Fruit fly (Drosophila melanogaster) whole organism, embryonic: ENCODE results near the gene CG4462.

Experiments
- Ada2b ChIP-seq: fragments of 200-800 bp; sonication (Bioruptor generic); IDR thresholded peaks from 2 replicates; pipeline ENCODE4 v1.3.6; 2022; ENCODE audit warnings: missing biosample characterization, missing genetic modification characterization
- Adf1 ChIP-seq: fragments of 200-800 bp; sonication (Bioruptor generic); IDR thresholded peaks from 2 replicates; pipeline ENCODE4 v1.3.6; 2022; ENCODE audit warnings: missing biosample characterization, missing genetic modification characterization
- Aef1 ChIP-seq: fragments of 200-800 bp; sonication (Bioruptor generic); IDR thresholded peaks from 3 replicates; pipeline ENCODE4 v1.3.6; 2022; ENCODE audit warnings: missing biosample characterization, missing genetic modification characterization
- Blimp-1 ChIP-seq: fragments of 200-800 bp; sonication (Bioruptor generic); optimal IDR thresholded peaks from 3 replicates; lab custom pipeline; 2018; ENCODE audit warnings: missing biosample characterization, missing genetic modification characterization, mild to moderate bottlenecking, moderate library complexity, missing genetic modification reagents
- CG10321 ChIP-seq: fragments of 200-800 bp; sonication (Bioruptor generic); IDR thresholded peaks from 2 replicates; pipeline ENCODE4 v1.3.6; 2022; ENCODE audit warnings: missing biosample characterization, missing genetic modification characterization
- CG12391 ChIP-seq: fragments of 200-800 bp; sonication (Bioruptor generic); optimal IDR thresholded peaks from 3 replicates; lab custom pipeline; 2018; ENCODE audit warnings: missing biosample characterization, mild to moderate bottlenecking, missing genetic modification characterization, moderate library complexity
- CG14667 ChIP-seq: fragments of 200-800 bp; sonication (Bioruptor generic); IDR thresholded peaks from 2 replicates; pipeline ENCODE4 v1.3.6; 2022; ENCODE audit warnings: missing biosample characterization, missing genetic modification characterization
- CG15073 ChIP-seq: fragments of 200-800 bp; sonication (Bioruptor generic); optimal IDR thresholded peaks from 2 replicates; lab custom pipeline; 2016; ENCODE audit warnings: missing biosample characterization, missing genetic modification characterization
- CG17385 ChIP-seq: fragments of 200-800 bp; sonication (Bioruptor generic); optimal IDR thresholded peaks from 3 replicates; lab custom pipeline; 2018; ENCODE audit warnings: missing biosample characterization, mild to moderate bottlenecking, missing genetic modification characterization
- CG17912 ChIP-seq: fragments of 200-800 bp; sonication (Bioruptor generic); optimal IDR thresholded peaks from 2 replicates; lab custom pipeline; 2018; ENCODE audit warnings: missing biosample characterization, mild to moderate bottlenecking, missing genetic modification characterization
- CG18476 ChIP-seq: fragments of 200-800 bp; sonication (Bioruptor generic); optimal IDR thresholded peaks from 2 replicates; lab custom pipeline; 2016; ENCODE audit warnings: missing biosample characterization, mild to moderate bottlenecking, missing genetic modification characterization
- CG2712 ChIP-seq: fragments of 200-800 bp; optimal IDR thresholded peaks from 3 replicates; lab custom pipeline; 2019; ENCODE audit warnings: missing biosample characterization, mild to moderate bottlenecking, missing genetic modification characterization, moderate library complexity
- CG30403 ChIP-seq: fragments of 200-800 bp; sonication (Bioruptor generic); optimal IDR thresholded peaks from 3 replicates; lab custom pipeline; 2016; ENCODE audit warnings: missing biosample characterization, missing genetic modification characterization
- CG31388 ChIP-seq: fragments of 200-800 bp; sonication (Bioruptor generic); optimal IDR thresholded peaks from 2 replicates; lab custom pipeline; 2016; ENCODE audit warnings: missing biosample characterization, missing genetic modification characterization
- CG34422 ChIP-seq: fragments of 200-800 bp; sonication (Bioruptor generic); IDR thresholded peaks from 3 replicates; pipeline ENCODE4 v1.3.6; 2022; ENCODE audit warnings: missing biosample characterization, missing genetic modification characterization
- CG3847 ChIP-seq: fragments of 200-800 bp; sonication (Bioruptor generic); IDR thresholded peaks from 2 replicates; pipeline ENCODE4 v1.3.6; 2022; ENCODE audit warnings: missing biosample characterization, missing genetic modification characterization
- CG4328 ChIP-seq: fragments of 200-800 bp; sonication (Bioruptor generic); optimal IDR thresholded peaks from 3 replicates; lab custom pipeline; 2017; ENCODE audit warnings: missing biosample characterization, missing genetic modification reagents, missing genetic modification characterization
- CG4707 ChIP-seq: fragments of 200-800 bp; sonication (Bioruptor generic); optimal IDR thresholded peaks from 2 replicates; lab custom pipeline; 2018; ENCODE audit warnings: missing biosample characterization, mild to moderate bottlenecking, missing genetic modification characterization, moderate library complexity
- CG8359 ChIP-seq: fragments of 200-800 bp; sonication (Bioruptor generic); optimal IDR thresholded peaks from 2 replicates; lab custom pipeline; 2017; ENCODE audit warnings: missing biosample characterization, mild to moderate bottlenecking, missing genetic modification characterization, borderline replicate concordance
- Eip74EF ChIP-seq, 2 experiments: fragments of 200-800 bp in 1 of 2; fragments of >200 bp in 1 of 2; sonication (Bioruptor generic) in 1 of 2; optimal IDR thresholded peaks; 2 replicates each; lab custom pipeline; 2017 to 2019; ENCODE audit warnings: missing biosample characterization in 2 of 2, missing genetic modification characterization in 2 of 2, mild to moderate bottlenecking in 1 of 2, moderate library complexity in 1 of 2
- GATAe ChIP-seq: fragments of 200-800 bp; sonication (Bioruptor generic); conservative IDR thresholded peaks from 2 replicates; pipeline ENCODE4 v1.3.6; 2022; ENCODE audit warnings: missing biosample characterization, missing genetic modification characterization
- HLH3B ChIP-seq: fragments of 200-800 bp; sonication (Bioruptor generic); IDR thresholded peaks from 2 replicates; pipeline ENCODE4 v1.3.6; 2022; ENCODE audit warnings: missing biosample characterization, missing genetic modification characterization
- HLHmδ ChIP-seq: fragments of 200-800 bp; sonication (Bioruptor generic); optimal IDR thresholded peaks from 2 replicates; lab custom pipeline; 2018; ENCODE audit warnings: missing biosample characterization, mild to moderate bottlenecking, missing genetic modification characterization, moderate library complexity
- Hr3 ChIP-seq: fragments of 200-800 bp; sonication (Bioruptor generic); optimal IDR thresholded peaks from 3 replicates; lab custom pipeline; 2016; ENCODE audit warnings: missing biosample characterization, missing genetic modification characterization
- Lhr ChIP-seq: fragments of 200-800 bp; sonication (Bioruptor generic); optimal IDR thresholded peaks from 3 replicates; lab custom pipeline; 2017; ENCODE audit warnings: mild to moderate bottlenecking, missing biosample characterization, missing genetic modification reagents, missing genetic modification characterization
- Med ChIP-seq: fragments of 200-800 bp; sonication (Bioruptor generic); peaks from one replicate; lab custom pipeline; 2016; ENCODE audit warnings: missing biosample characterization, missing genetic modification characterization, mild to moderate bottlenecking, inconsistent platforms, moderate library complexity
- Mes4 ChIP-seq: fragments of 200-800 bp; sonication (Bioruptor generic); optimal IDR thresholded peaks from 2 replicates; lab custom pipeline; 2016; ENCODE audit warnings: missing biosample characterization, missing genetic modification characterization
- Pdp1 ChIP-seq, 2 experiments: fragments of 200-800 bp; sonication (Bioruptor generic); optimal IDR thresholded peaks; 3 replicates each; lab custom pipeline; 2016; ENCODE audit warnings: missing biosample characterization in 2 of 2, missing genetic modification characterization in 2 of 2, mild to moderate bottlenecking in 1 of 2, moderate library complexity in 1 of 2
- Scr ChIP-seq: fragments of 200-800 bp; sonication (Bioruptor generic); IDR thresholded peaks from 2 replicates; pipeline ENCODE4 v1.3.6; 2022; ENCODE audit warnings: missing biosample characterization, missing genetic modification characterization; ENCODE audit not compliant: partially characterized antibody
- Sry-δ ChIP-seq: fragments of 200-800 bp; sonication (Bioruptor generic); optimal IDR thresholded peaks from 2 replicates; lab custom pipeline; 2016; ENCODE audit warnings: missing biosample characterization, missing genetic modification characterization
- Tbp ChIP-seq: fragments of >200 bp; optimal IDR thresholded peaks from 2 replicates; lab custom pipeline; 2018; ENCODE audit warnings: missing biosample characterization, missing genetic modification characterization
- ab ChIP-seq: fragments of 200-800 bp; sonication (Bioruptor generic); optimal IDR thresholded peaks from 2 replicates; lab custom pipeline; 2016; ENCODE audit warnings: missing biosample characterization, missing genetic modification characterization
- bcd ChIP-seq: fragments of 200-800 bp; sonication (Bioruptor generic); optimal IDR thresholded peaks from 2 replicates; lab custom pipeline; 2017; ENCODE audit warnings: missing biosample characterization, mild to moderate bottlenecking, missing genetic modification characterization
- eve ChIP-seq, 2 experiments: fragments of >200 bp; optimal IDR thresholded peaks; 2 replicates each; lab custom pipeline; 2017; ENCODE audit warnings: missing biosample characterization in 2 of 2, missing genetic modification characterization in 2 of 2
- fru ChIP-seq: fragments of >200 bp; optimal IDR thresholded peaks from 2 replicates; lab custom pipeline; 2017
- gcm ChIP-seq: fragments of 200-800 bp; sonication (Bioruptor generic); optimal IDR thresholded peaks from 2 replicates; lab custom pipeline; 2019; ENCODE audit warnings: missing biosample characterization, mild to moderate bottlenecking, missing genetic modification characterization, moderate library complexity
- hbn ChIP-seq: fragments of 200-800 bp; sonication (Bioruptor generic); IDR thresholded peaks from 2 replicates; pipeline ENCODE4 v1.3.6; 2022; ENCODE audit warnings: missing biosample characterization, missing genetic modification characterization; ENCODE audit not compliant: partially characterized antibody
- klu ChIP-seq: fragments of 200-800 bp; sonication (Bioruptor generic); IDR thresholded peaks from 2 replicates; pipeline ENCODE4 v1.3.6; 2022; ENCODE audit warnings: missing biosample characterization, missing genetic modification characterization
- lilli ChIP-seq: fragments of 200-800 bp; sonication (Bioruptor generic); optimal IDR thresholded peaks from 3 replicates; lab custom pipeline; 2016; ENCODE audit warnings: missing biosample characterization, missing genetic modification characterization
- nmo ChIP-seq: fragments of 200-800 bp; sonication (Bioruptor generic); optimal IDR thresholded peaks from 2 replicates; lab custom pipeline; 2018; ENCODE audit warnings: missing biosample characterization, mild to moderate bottlenecking, missing genetic modification characterization, moderate library complexity
- nom ChIP-seq: fragments of 200-800 bp; sonication (Bioruptor generic); optimal IDR thresholded peaks from 2 replicates; lab custom pipeline; 2017; ENCODE audit warnings: missing biosample characterization, missing genetic modification characterization, mild to moderate bottlenecking, moderate library complexity, missing genetic modification reagents
- phol ChIP-seq: fragments of 200-800 bp; sonication (Bioruptor generic); optimal IDR thresholded peaks from 3 replicates; lab custom pipeline; 2018; ENCODE audit warnings: missing biosample characterization, mild to moderate bottlenecking, missing genetic modification characterization, moderate library complexity
- salm ChIP-seq: fragments of 200-800 bp; sonication (Bioruptor generic); optimal IDR thresholded peaks from 2 replicates; lab custom pipeline; 2018; ENCODE audit warnings: missing biosample characterization, mild to moderate bottlenecking, missing genetic modification characterization
- sc ChIP-seq, 3 experiments: fragments of >200 bp in 2 of 3; fragments of 200-800 bp in 1 of 3; sonication (Bioruptor generic) in 1 of 3; optimal IDR thresholded peaks; 2 replicates in 2 of 3; 3 replicates in 1 of 3; lab custom pipeline; 2017; ENCODE audit warnings: mild to moderate bottlenecking in 1 of 3, missing biosample characterization in 1 of 3, missing genetic modification characterization in 1 of 3, missing genetic modification reagents in 1 of 3
- slbo ChIP-seq: fragments of 200-800 bp; sonication (Bioruptor generic); IDR thresholded peaks from 2 replicates; pipeline ENCODE4 v1.3.6; 2022; ENCODE audit warnings: missing biosample characterization, missing genetic modification characterization
- slou ChIP-seq: fragments of 200-800 bp; sonication (Bioruptor generic); optimal IDR thresholded peaks from 3 replicates; lab custom pipeline; 2016; ENCODE audit warnings: missing biosample characterization, missing genetic modification characterization
- stwl ChIP-seq: fragments of 200-800 bp; sonication (Bioruptor generic); optimal IDR thresholded peaks from 3 replicates; lab custom pipeline; 2018; ENCODE audit warnings: missing biosample characterization, mild to moderate bottlenecking, missing genetic modification characterization, moderate library complexity
- tna ChIP-seq: fragments of 200-800 bp; sonication (Bioruptor generic); IDR thresholded peaks from 2 replicates; pipeline ENCODE4 v1.3.6; 2022; ENCODE audit warnings: missing biosample characterization, missing genetic modification characterization; ENCODE audit not compliant: partially characterized antibody
- unpg ChIP-seq: fragments of 200-800 bp; sonication (Bioruptor generic); optimal IDR thresholded peaks from 3 replicates; lab custom pipeline; 2018; ENCODE audit warnings: missing biosample characterization, mild to moderate bottlenecking, missing genetic modification characterization, moderate library complexity

CG4462 gene

dm6 chr3R:19905932-19906439, 19.2 kb downstream of the CG4462 start (continued):
- TF ChIP-seq CG18476 (peak; percentile 56), ab (peak; percentile 70), CG30403 (GFP tag; lab: Kevin White, UChicago) (peak; percentile 77), CG4707 (GFP tag; lab: Kevin White, UChicago) (peak; percentile 98), CG10321 (GFP tag; lab: Robert Waterston, UW) (0 out of 2 replicates have a peak, but pooled peaks have one; percentile 26), Med (GFP tag; lab: Kevin White, UChicago) (peak; percentile 92), Scr (GFP tag; lab: Robert Waterston, UW) (no peak), nom (GFP tag; lab: Kevin White, UChicago) (peak; percentile 60), Adf1 (GFP tag; lab: Robert Waterston, UW) (peak; percentile 64), tna (GFP tag; lab: Robert Waterston, UW) (no peak), GATAe (GFP tag; lab: Robert Waterston, UW) (peak; percentile 82), CG17385 (peak; percentile 59), hbn (GFP tag; lab: Robert Waterston, UW) (no peak), Aef1 (GFP tag; lab: Robert Waterston, UW) (peak; percentile 83), Mes4 (GFP tag; lab: Kevin White, UChicago) (peak; percentile 59), Sry-δ (GFP tag; lab: Kevin White, UChicago) (peak; percentile 30), phol (tag; lab: Kevin White, UChicago) (peak; percentile 72), HLH3B (GFP tag; lab: Robert Waterston, UW) (peak; percentile 76), eve (GFP tag; optimal IDR thresholded peaks at IDR 0.05; lab: Kevin White, UChicago) (no peak), sc (optimal IDR thresholded peaks at IDR 0.05; lab: Kevin White, UChicago) (no peak), sc (GFP tag; optimal IDR thresholded peaks at IDR 0.05; lab: Kevin White, UChicago) (peak; percentile 48), CG3847 (GFP tag; lab: Robert Waterston, UW) (peak; percentile 73), bcd (peak; percentile 81), Blimp-1 (GFP tag; lab: Kevin White, UChicago) (peak; percentile 67), CG2712 (tag; lab: Kevin White, UChicago) (peak; percentile 75), nmo (GFP tag; lab: Kevin White, UChicago) (peak; percentile 49), stwl (tag; lab: Kevin White, UChicago) (no peak), fru (lab: Kevin White, UChicago) (no peak), slou (GFP tag; lab: Kevin White, UChicago) (no peak), CG8359 (GFP tag; lab: Kevin White, UChicago) (peak; percentile 4), HLHmδ (GFP tag; lab: Kevin White, UChicago) (peak; percentile 55), unpg (GFP tag; lab: Kevin White, UChicago) (peak; percentile 79), gcm (peak; percentile 31), CG4328 (peak; percentile 12), Tbp (GFP tag; lab: Kevin White, UChicago) (no peak), CG14667 (peak; percentile 77), CG17912 (GFP tag; lab: Kevin White, UChicago) (no peak), CG31388 (GFP tag; lab: Kevin White, UChicago) (no peak), Pdp1 (GFP tag; optimal IDR thresholded peaks at IDR 0.05; lab: Kevin White, UChicago) (peak; percentile 65 to 74), CG12391 (tag; lab: Kevin White, UChicago) (peak; percentile 81), lilli (GFP tag; lab: Kevin White, UChicago) (peak; percentile 91), salm (tag; lab: Kevin White, UChicago) (no peak), slbo (GFP tag; lab: Robert Waterston, UW) (peak; percentile 90), Hr3 (peak; percentile 67), Lhr (peak; percentile 11), Eip74EF (GFP tag; optimal IDR thresholded peaks at IDR 0.05; lab: Kevin White, UChicago) (peak in 1 of 2 experiments; percentile 6), CG34422 (GFP tag; lab: Robert Waterston, UW) (peak; percentile 85), CG15073 (GFP tag; lab: Kevin White, UChicago) (no peak), Ada2b (peak; percentile 78), klu (peak; percentile 58; the same call in 1 of the 2 replicates)
